Worm (Caenorhabditis elegans) whole organism, L1 larva: ENCODE data around the gene T08D10.5.

Experiments used
- aly-2 ChIP-seq: fragments of 150-350 bp; optimal IDR thresholded peaks from 2 replicates; lab custom pipeline; 2014; ENCODE audit warnings: missing biosample characterization, missing genetic modification characterization
- elt-3 ChIP-seq, 6 experiments: fragments of 150-350 bp in 1 of 6; sonication (generic microtip); optimal IDR thresholded peaks; 2 replicates each; lab custom pipeline; 2017 to 2018; ENCODE audit warnings: missing biosample characterization in 6 of 6, missing genetic modification characterization in 6 of 6, inconsistent platforms in 1 of 6
- ets-5 ChIP-seq: fragments of 200-800 bp; sonication (Bioruptor generic); IDR thresholded peaks from 2 replicates; pipeline ENCODE4 v1.3.6; 2022; ENCODE audit warnings: missing genetic modification characterization, missing compliant biosample characterization
- fkh-8 ChIP-seq: sonication (generic microtip); optimal IDR thresholded peaks from 2 replicates; lab custom pipeline; 2016; ENCODE audit warnings: mild to moderate bottlenecking, missing genetic modification characterization, missing compliant biosample characterization
- lin-15B ChIP-seq: fragments of 150-350 bp; sonication (generic microtip); optimal IDR thresholded peaks from 3 replicates; lab custom pipeline; 2014; ENCODE audit warnings: missing biosample characterization, missing genetic modification characterization
- lsy-2 ChIP-seq, 2 experiments: fragments of 150-350 bp; optimal IDR thresholded peaks; 2 replicates each; lab custom pipeline; 2014; ENCODE audit warnings: missing biosample characterization in 2 of 2, missing genetic modification characterization in 2 of 2
- nhr-11 ChIP-seq: fragments of 150-350 bp; optimal IDR thresholded peaks from 2 replicates; lab custom pipeline; 2014; ENCODE audit warnings: missing biosample characterization, missing genetic modification characterization
- nhr-28 ChIP-seq: fragments of 150-350 bp; optimal IDR thresholded peaks from 2 replicates; lab custom pipeline; 2014; ENCODE audit warnings: missing biosample characterization, missing genetic modification characterization

DNA sequence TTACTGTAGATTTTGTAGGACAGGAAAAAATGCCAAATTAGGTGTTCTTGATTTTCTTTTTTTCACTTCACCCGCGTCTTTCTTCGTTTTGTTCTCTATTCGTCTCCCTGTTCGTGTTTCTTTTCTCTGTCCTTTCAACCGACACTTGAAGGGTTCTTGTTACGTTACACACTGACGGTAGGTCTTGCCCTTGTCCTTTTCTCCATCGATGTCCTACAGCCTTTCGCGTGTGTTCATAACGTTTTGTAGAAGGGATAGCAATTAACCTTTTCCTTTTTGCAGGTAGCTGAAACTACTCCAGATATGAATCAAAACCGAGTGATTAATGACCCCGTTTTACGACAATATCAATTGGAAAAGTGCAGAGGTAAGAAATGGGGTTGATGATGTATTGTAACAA, 33.2 kb upstream of the T08D10.5 start, which contains the start of gene F55G7.1:
- TF ChIP-seq lin-15B (tag; lab: Kevin White, UChicago) (no peak), nhr-28 (tag; lab: Kevin White, UChicago) (no peak), fkh-8 (no peak), aly-2 (tag; lab: Kevin White, UChicago) (no peak), elt-3 (tag; optimal IDR thresholded peaks at IDR 0.05; lab: Kevin White, UChicago) (peak in 4 of 6 experiments; percentile 23 to 38 (median 26)), lsy-2 (tag; optimal IDR thresholded peaks at IDR 0.05; lab: Kevin White, UChicago) (no peak), nhr-11 (tag; lab: Kevin White, UChicago) (no peak), ets-5 (GFP tag; lab: Robert Waterston, UW) (no peak)
